Fruit fly (Drosophila melanogaster) whole organism, wandering third instar larva: ENCODE measurements around the gene CG3568.

Experiments
- Abd-B ChIP-seq: fragments of >200 bp; optimal IDR thresholded peaks from 2 replicates; lab custom pipeline; 2017; ENCODE audit warnings: missing biosample characterization, missing genetic modification characterization
- Dfd ChIP-seq: fragments of >200 bp; optimal IDR thresholded peaks from 2 replicates; lab custom pipeline; 2017; ENCODE audit warnings: missing biosample characterization, missing genetic modification characterization
- HLH106 ChIP-seq: fragments of 200-800 bp; optimal IDR thresholded peaks from 3 replicates; lab custom pipeline; 2019; ENCODE audit warnings: missing biosample characterization, mild to moderate bottlenecking, missing genetic modification characterization, moderate library complexity
- Hr78 ChIP-seq: fragments of >200 bp; optimal IDR thresholded peaks from 2 replicates; lab custom pipeline; 2017; ENCODE audit warnings: missing biosample characterization, missing genetic modification characterization
- OdsH ChIP-seq: fragments of 200-800 bp; sonication (Bioruptor generic); optimal IDR thresholded peaks from 2 replicates; lab custom pipeline; 2016; ENCODE audit warnings: missing biosample characterization, mild to moderate bottlenecking, missing genetic modification characterization
- h ChIP-seq: fragments of 200-800 bp; sonication (Bioruptor generic); optimal IDR thresholded peaks from 3 replicates; lab custom pipeline; 2016; ENCODE audit warnings: missing biosample characterization, mild to moderate bottlenecking, missing genetic modification characterization
- jim ChIP-seq: fragments of 175-275, 200-325 bp; sonication (Bioruptor generic); optimal IDR thresholded peaks from 2 replicates; lab custom pipeline; 2016; ENCODE audit warnings: missing biosample characterization, mild to moderate bottlenecking, missing genetic modification characterization
- usp ChIP-seq: fragments of >200 bp; optimal IDR thresholded peaks from 2 replicates; lab custom pipeline; 2017; ENCODE audit warnings: missing biosample characterization, missing genetic modification characterization

DNA sequence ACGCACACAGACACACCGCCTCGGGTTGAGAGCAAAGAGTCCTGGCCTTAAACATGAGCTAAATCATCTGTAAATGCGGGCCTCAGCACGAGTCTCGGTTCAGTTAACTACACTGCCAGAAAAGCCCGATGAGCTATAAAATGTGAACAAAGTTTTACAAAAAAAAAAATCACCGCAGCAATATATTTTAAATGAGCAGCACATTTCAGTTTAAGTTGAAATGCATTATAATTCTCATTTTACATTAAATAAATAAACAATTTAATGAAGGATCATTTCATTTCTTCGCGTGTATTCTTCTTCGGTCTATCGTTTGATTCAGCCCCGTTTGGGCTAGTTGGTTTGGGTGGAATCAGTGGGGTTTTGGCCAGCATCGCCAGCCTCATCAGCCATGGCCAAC, 37.1 kb upstream of the CG3568 start:
- no peak for TF ChIP-seq HLH106 (tag; lab: Kevin White, UChicago)
- TF ChIP-seq OdsH (GFP tag; lab: Kevin White, UChicago) = no peak
- no peak for TF ChIP-seq usp (GFP tag; lab: Kevin White, UChicago)
- TF ChIP-seq jim (GFP tag; lab: Kevin White, UChicago) = no peak
- TF ChIP-seq Abd-B (GFP tag; lab: Kevin White, UChicago) = no peak
- no peak for TF ChIP-seq Dfd
- no peak for TF ChIP-seq h
- TF ChIP-seq Hr78 = no peak
